Worm (Caenorhabditis elegans) whole organism, young adult: ENCODE measurements around the gene ZK380.2.

ENCODE experiments used
- B0019.2 ChIP-seq: fragments of 200-800 bp; sonication (Bioruptor generic); conservative IDR thresholded peaks from 2 replicates; pipeline ENCODE4 v1.3.6; 2022; ENCODE audit warnings: missing genetic modification reagents, missing genetic modification characterization, missing compliant biosample characterization
- C17E4.6 ChIP-seq: fragments of 200-800 bp; sonication (Bioruptor generic); IDR thresholded peaks from 2 replicates; pipeline ENCODE4 v1.3.6; 2022; ENCODE audit warnings: missing genetic modification reagents, missing genetic modification characterization, missing compliant biosample characterization
- D2030.7 ChIP-seq: fragments of 200-800 bp; sonication (Bioruptor generic); IDR thresholded peaks from 2 replicates; pipeline ENCODE4 v1.3.6; 2022; ENCODE audit warnings: missing genetic modification reagents, missing genetic modification characterization, missing compliant biosample characterization
- F33H1.4 ChIP-seq: fragments of 200-800 bp; sonication (Bioruptor generic); IDR thresholded peaks from 2 replicates; pipeline ENCODE4 v1.3.6; 2022; ENCODE audit warnings: missing genetic modification reagents, missing genetic modification characterization, missing compliant biosample characterization
- F55B11.4 ChIP-seq: sonication (generic microtip); optimal IDR thresholded peaks from 2 replicates; lab custom pipeline; 2016; ENCODE audit warnings: missing compliant biosample characterization, missing genetic modification characterization, borderline replicate concordance; ENCODE audit not compliant: insufficient read depth
- him-1 ChIP-seq: sonication (generic microtip); optimal IDR thresholded peaks from 2 replicates; lab custom pipeline; 2016; ENCODE audit warnings: missing genotype, missing genetic modification reagents, missing genetic modification characterization, missing compliant biosample characterization
- lir-1 ChIP-seq: fragments of 200-800 bp; sonication (Bioruptor generic); conservative IDR thresholded peaks from 2 replicates; pipeline ENCODE4 v1.3.6; 2022; ENCODE audit warnings: missing genetic modification reagents, missing genetic modification characterization, missing compliant biosample characterization
- unc-130 ChIP-seq: sonication (generic microtip); optimal IDR thresholded peaks from 2 replicates; lab custom pipeline; 2016; ENCODE audit warnings: missing genetic modification reagents, missing genetic modification characterization, missing compliant biosample characterization

ce11 chrX:1602548-1602947 is 28.7 kb upstream of the ZK380.2 start:
- TF ChIP-seq F55B11.4 (no peak), him-1 (tag; lab: Kevin White, UChicago) (no peak), F33H1.4 (GFP tag; lab: Robert Waterston, UW) (no peak), B0019.2 (GFP tag; lab: Robert Waterston, UW) (no peak), unc-130 (no peak), D2030.7 (GFP tag; lab: Robert Waterston, UW) (no peak), C17E4.6 (no peak), lir-1 (no peak)
